Fruit fly (Drosophila melanogaster) whole organism, prepupa: ENCODE measurements around the gene mRpL37.

Experiments
- Blimp-1 ChIP-seq: fragments of 200-800 bp; sonication (Bioruptor generic); optimal IDR thresholded peaks from 3 replicates; lab custom pipeline; 2017; ENCODE audit warnings: missing biosample characterization, missing genetic modification characterization, mild to moderate bottlenecking, moderate library complexity, missing genetic modification reagents
- CG10669 ChIP-seq: fragments of 200-800 bp; sonication (Bioruptor generic); optimal IDR thresholded peaks from 3 replicates; lab custom pipeline; 2018; ENCODE audit warnings: missing biosample characterization, mild to moderate bottlenecking, missing genetic modification characterization, moderate library complexity
- CG11294 ChIP-seq: fragments of 200-800 bp; sonication (Bioruptor generic); IDR thresholded peaks from 2 replicates; pipeline ENCODE4 v1.3.6; 2022; ENCODE audit warnings: missing biosample characterization, missing genetic modification characterization
- CG11762 ChIP-seq: fragments of 200-800 bp; sonication (Bioruptor generic); optimal IDR thresholded peaks from 3 replicates; lab custom pipeline; 2016; ENCODE audit warnings: missing biosample characterization, missing genetic modification characterization; ENCODE audit not compliant: insufficient read depth
- CG11902 ChIP-seq: fragments of 200-800 bp; sonication (Bioruptor generic); optimal IDR thresholded peaks from 3 replicates; lab custom pipeline; 2016; ENCODE audit warnings: missing biosample characterization, missing genetic modification characterization
- CG15336 ChIP-seq: fragments of 200-800 bp; sonication (Bioruptor generic); IDR thresholded peaks from 2 replicates; pipeline ENCODE4 v1.3.6; 2022; ENCODE audit warnings: missing biosample characterization, missing genetic modification characterization
- CG1621 ChIP-seq: fragments of 200-800 bp; sonication (Bioruptor generic); optimal IDR thresholded peaks from 3 replicates; lab custom pipeline; 2018; ENCODE audit warnings: missing biosample characterization, mild to moderate bottlenecking, missing genetic modification characterization
- CG3032 ChIP-seq: fragments of 200-800 bp; optimal IDR thresholded peaks from 2 replicates; lab custom pipeline; 2019; ENCODE audit warnings: missing biosample characterization, mild to moderate bottlenecking, missing genetic modification characterization, moderate library complexity
- CG31627 ChIP-seq: fragments of 200-800 bp; sonication (Bioruptor generic); optimal IDR thresholded peaks from 3 replicates; lab custom pipeline; 2016; ENCODE audit warnings: missing biosample characterization, missing genetic modification characterization
- CG34406 ChIP-seq: fragments of 200-800 bp; sonication (Bioruptor generic); optimal IDR thresholded peaks from 3 replicates; lab custom pipeline; 2016; ENCODE audit warnings: missing biosample characterization, missing genetic modification characterization
- CG4318 ChIP-seq: fragments of 200-800 bp; sonication (Bioruptor generic); optimal IDR thresholded peaks from 3 replicates; lab custom pipeline; 2017; ENCODE audit warnings: missing biosample characterization, mild to moderate bottlenecking, missing genetic modification characterization
- CG6163 ChIP-seq: fragments of 200-800 bp; sonication (Bioruptor generic); IDR thresholded peaks from 3 replicates; pipeline ENCODE4 v1.3.6; 2022; ENCODE audit warnings: missing biosample characterization, missing genetic modification characterization
- CG6792 ChIP-seq: fragments of 200-800 bp; sonication (Bioruptor generic); optimal IDR thresholded peaks from 3 replicates; lab custom pipeline; 2016; ENCODE audit warnings: missing biosample characterization, missing genetic modification characterization
- CG6808 ChIP-seq: fragments of 200-800 bp; sonication (Bioruptor generic); optimal IDR thresholded peaks from 3 replicates; lab custom pipeline; 2017; ENCODE audit warnings: missing biosample characterization, missing genetic modification characterization, mild to moderate bottlenecking, moderate library complexity, missing genetic modification reagents
- CG6854 ChIP-seq: fragments of 200-800 bp; sonication (Bioruptor generic); optimal IDR thresholded peaks from 2 replicates; lab custom pipeline; 2017; ENCODE audit warnings: missing biosample characterization, mild to moderate bottlenecking, missing genetic modification characterization
- CG8119 ChIP-seq: fragments of 200-800 bp; sonication (Bioruptor generic); IDR thresholded peaks from 3 replicates; pipeline ENCODE4 v1.3.6; 2022; ENCODE audit warnings: missing biosample characterization, missing genetic modification characterization
- CG8319 ChIP-seq: fragments of 200-800 bp; sonication (Bioruptor generic); optimal IDR thresholded peaks from 3 replicates; lab custom pipeline; 2016; ENCODE audit warnings: missing biosample characterization, missing genetic modification characterization
- CG9139 ChIP-seq: fragments of 200-800 bp; sonication (Bioruptor generic); optimal IDR thresholded peaks from 3 replicates; lab custom pipeline; 2017; ENCODE audit warnings: missing biosample characterization, mild to moderate bottlenecking, missing genetic modification characterization
- Eip75B ChIP-seq: fragments of 200-800 bp; sonication (Bioruptor generic); optimal IDR thresholded peaks from 3 replicates; lab custom pipeline; 2016; ENCODE audit warnings: missing biosample characterization, missing genetic modification characterization
- Eip78C ChIP-seq: fragments of 200-800 bp; sonication (Bioruptor generic); peaks from one replicate; lab custom pipeline; 2016; ENCODE audit warnings: missing biosample characterization, missing genetic modification characterization
- Ets21C ChIP-seq: fragments of 200-800 bp; sonication (Bioruptor generic); optimal IDR thresholded peaks from 3 replicates; lab custom pipeline; 2016; ENCODE audit warnings: missing biosample characterization, missing genetic modification characterization
- Ets96B ChIP-seq: fragments of 200-800 bp; optimal IDR thresholded peaks from 2 replicates; lab custom pipeline; 2019; ENCODE audit warnings: missing biosample characterization, mild to moderate bottlenecking, missing genetic modification characterization, moderate library complexity
- Gug ChIP-seq: fragments of 200-800 bp; sonication (Bioruptor generic); IDR thresholded peaks from 2 replicates; pipeline ENCODE4 v1.3.6; 2022; ENCODE audit warnings: missing biosample characterization, missing genetic modification characterization
- Hr39 ChIP-seq: fragments of 200-800 bp; sonication (Bioruptor generic); optimal IDR thresholded peaks from 2 replicates; lab custom pipeline; 2016; ENCODE audit warnings: missing biosample characterization, missing genetic modification characterization
- Hr4 ChIP-seq: fragments of 200-800 bp; sonication (Bioruptor generic); optimal IDR thresholded peaks from 3 replicates; lab custom pipeline; 2016; ENCODE audit warnings: missing biosample characterization, missing genetic modification characterization
- Lpt ChIP-seq: fragments of 200-800 bp; sonication (Bioruptor generic); optimal IDR thresholded peaks from 3 replicates; lab custom pipeline; 2016; ENCODE audit warnings: missing biosample characterization, missing genetic modification characterization
- Met ChIP-seq: fragments of 200-800 bp; sonication (Bioruptor generic); optimal IDR thresholded peaks from 3 replicates; lab custom pipeline; 2016; ENCODE audit warnings: missing biosample characterization, missing genetic modification characterization
- Sox102F ChIP-seq: fragments of 200-800 bp; sonication (Bioruptor generic); optimal IDR thresholded peaks from 2 replicates; lab custom pipeline; 2016; ENCODE audit warnings: missing biosample characterization, mild to moderate bottlenecking, missing genetic modification characterization
- Sox14 ChIP-seq: fragments of 200-800 bp; sonication (Bioruptor generic); optimal IDR thresholded peaks from 3 replicates; lab custom pipeline; 2016; ENCODE audit warnings: missing biosample characterization, missing genetic modification characterization
- Sox15 ChIP-seq: fragments of 200-800 bp; sonication (Bioruptor generic); optimal IDR thresholded peaks from 3 replicates; lab custom pipeline; 2016; ENCODE audit warnings: missing biosample characterization, missing genetic modification characterization
- achi ChIP-seq: fragments of 200-800 bp; sonication (Bioruptor generic); optimal IDR thresholded peaks from 3 replicates; lab custom pipeline; 2016; ENCODE audit warnings: missing biosample characterization, missing genetic modification characterization
- cyc ChIP-seq: fragments of 200-800 bp; sonication (Bioruptor generic); optimal IDR thresholded peaks from 3 replicates; lab custom pipeline; 2016; ENCODE audit warnings: missing biosample characterization, missing genetic modification characterization
- dac ChIP-seq: fragments of 200-800 bp; sonication (Bioruptor generic); optimal IDR thresholded peaks from 2 replicates; lab custom pipeline; 2017; ENCODE audit warnings: missing biosample characterization, mild to moderate bottlenecking, missing genetic modification characterization
- esn ChIP-seq: fragments of 200-800 bp; sonication (Bioruptor generic); optimal IDR thresholded peaks from 2 replicates; lab custom pipeline; 2016; ENCODE audit warnings: missing biosample characterization, mild to moderate bottlenecking, missing genetic modification characterization, moderate library complexity
- fkh ChIP-seq: fragments of 200-800 bp; sonication (Bioruptor generic); optimal IDR thresholded peaks from 3 replicates; lab custom pipeline; 2017; ENCODE audit warnings: missing biosample characterization, mild to moderate bottlenecking, missing genetic modification characterization, moderate library complexity
- lz ChIP-seq: fragments of 200-800 bp; sonication (Bioruptor generic); optimal IDR thresholded peaks from 3 replicates; lab custom pipeline; 2016; ENCODE audit warnings: missing biosample characterization, missing genetic modification characterization
- net ChIP-seq: fragments of 200-800 bp; sonication (Bioruptor generic); optimal IDR thresholded peaks from 3 replicates; lab custom pipeline; 2016; ENCODE audit warnings: missing biosample characterization, missing genetic modification characterization
- pdm3 ChIP-seq: fragments of 200-800 bp; sonication (Bioruptor generic); optimal IDR thresholded peaks from 3 replicates; lab custom pipeline; 2016; ENCODE audit warnings: missing biosample characterization, missing genetic modification characterization
- ss ChIP-seq, 2 experiments: fragments of 200-800 bp; sonication (Bioruptor generic); optimal IDR thresholded peaks; 2 replicates in 1 of 2; 3 replicates in 1 of 2; lab custom pipeline; 2017 to 2018; ENCODE audit warnings: mild to moderate bottlenecking in 2 of 2, missing biosample characterization in 2 of 2, missing genetic modification characterization in 2 of 2, moderate library complexity in 1 of 2

The mRpL37 gene

dm6 chr3R:10780161-10780560 lies 3.7 kb downstream of the mRpL37 start:
- TF ChIP-seq CG3032 (no peak), CG8319 (no peak), CG11902 (no peak)

DNA sequence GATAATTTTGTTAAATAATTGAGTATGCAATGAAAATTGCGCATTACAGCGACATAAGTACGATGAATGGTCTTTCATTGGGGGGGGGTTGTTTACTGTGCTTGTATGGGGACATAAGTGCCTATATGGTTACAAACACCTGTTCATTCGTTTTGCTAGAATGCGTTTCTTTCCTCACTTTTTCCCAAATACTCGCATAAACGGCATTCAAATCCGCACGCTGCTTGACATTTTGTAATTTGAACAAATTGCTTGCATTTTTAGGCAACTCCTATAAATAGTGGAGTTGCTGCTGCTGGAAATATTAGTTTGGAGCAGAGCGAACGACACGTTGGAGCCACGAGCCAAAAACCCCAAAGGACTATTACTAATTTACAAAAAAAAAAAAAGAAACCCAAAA lies 4.6 kb downstream of the mRpL37 start, which contains the start of gene Desi:
Gene Desi, plus strand, starts transcription at position 301 of the 400 bp plus-strand sequence.
- TF ChIP-seq Hr39 (GFP tag; lab: Kevin White, UChicago), result no peak
- no peak for TF ChIP-seq Ets21C (GFP tag; lab: Kevin White, UChicago)
- TF ChIP-seq Sox14 (GFP tag; lab: Kevin White, UChicago), result no peak
- no peak for TF ChIP-seq Ets96B (tag; lab: Kevin White, UChicago)
- TF ChIP-seq Met (GFP tag; lab: Kevin White, UChicago), result no peak
- no peak for TF ChIP-seq Lpt (GFP tag; lab: Kevin White, UChicago)
- no peak for TF ChIP-seq CG11902
- no peak for TF ChIP-seq CG3032
- no peak for TF ChIP-seq dac (GFP tag; lab: Kevin White, UChicago)
- TF ChIP-seq CG6808 (GFP tag; lab: Kevin White, UChicago), result no peak
- TF ChIP-seq CG10669, result no peak
- no peak for TF ChIP-seq CG9139 (GFP tag; lab: Kevin White, UChicago)
- no peak for TF ChIP-seq CG4318 (GFP tag; lab: Kevin White, UChicago)
- TF ChIP-seq CG1621, result no peak
- no peak for TF ChIP-seq ss (GFP tag; optimal IDR thresholded peaks at IDR 0.05; lab: Kevin White, UChicago)
- TF ChIP-seq Gug (GFP tag; lab: Robert Waterston, UW), result no peak

DNA sequence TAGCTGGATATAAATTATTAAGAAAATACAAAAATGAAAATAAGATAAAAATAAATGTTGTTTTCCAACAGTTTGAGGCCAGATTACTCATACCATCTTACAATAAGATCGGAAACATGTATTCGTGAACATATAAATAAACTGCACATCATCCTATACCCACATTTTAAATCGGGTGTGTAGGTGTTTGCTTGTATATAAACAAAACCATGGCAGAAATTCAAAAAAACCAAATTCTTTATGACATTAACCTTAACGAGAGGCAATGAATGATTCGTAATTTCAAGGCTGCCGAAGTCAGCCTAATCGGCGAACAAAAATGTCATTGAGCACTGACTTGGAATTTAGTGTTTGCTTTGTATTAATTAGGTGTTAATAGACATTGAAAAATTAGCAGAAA lies 5.7 kb downstream of the mRpL37 start:
- TF ChIP-seq CG11902 (no peak), CG6854 (GFP tag; lab: Kevin White, UChicago) (no peak), esn (GFP tag; lab: Kevin White, UChicago) (no peak), Sox14 (GFP tag; lab: Kevin White, UChicago) (no peak), CG15336 (GFP tag; lab: Robert Waterston, UW) (no peak), CG4318 (GFP tag; lab: Kevin White, UChicago) (no peak), net (GFP tag; lab: Kevin White, UChicago) (no peak), CG11762 (GFP tag; lab: Kevin White, UChicago) (no peak), Gug (GFP tag; lab: Robert Waterston, UW) (no peak)

- TF ChIP-seq Eip78C (GFP tag; lab: Kevin White, UChicago) (peak; percentile 49), Lpt (GFP tag; lab: Kevin White, UChicago) (no peak), Blimp-1 (GFP tag; lab: Kevin White, UChicago) (no peak), CG8319 (no peak), dac (GFP tag; lab: Kevin White, UChicago) (no peak)
Observed at dm6 chr3R:10777274-10777673, 6.6 kb downstream of the mRpL37 start, which contains the start of the genes CG45076, CG45078 and fau. Gene CG45076, minus strand, starts transcription at chr3R:10777374. Gene CG45078, minus strand, starts transcription at chr3R:10777374. Gene fau, minus strand, starts transcription at chr3R:10777374.

dm6 chr3R:10776047-10776659 lies 7.7 kb downstream of the mRpL37 start:
- TF ChIP-seq achi (GFP tag; lab: Kevin White, UChicago) (no peak), Sox102F (no peak), CG34406 (no peak), CG10669 (no peak), Sox15 (GFP tag; lab: Kevin White, UChicago) (no peak), CG6792 (GFP tag; lab: Kevin White, UChicago) (no peak), Hr39 (GFP tag; lab: Kevin White, UChicago) (no peak)
- TF ChIP-seq, all 60 proteins: peak for 0

DNA sequence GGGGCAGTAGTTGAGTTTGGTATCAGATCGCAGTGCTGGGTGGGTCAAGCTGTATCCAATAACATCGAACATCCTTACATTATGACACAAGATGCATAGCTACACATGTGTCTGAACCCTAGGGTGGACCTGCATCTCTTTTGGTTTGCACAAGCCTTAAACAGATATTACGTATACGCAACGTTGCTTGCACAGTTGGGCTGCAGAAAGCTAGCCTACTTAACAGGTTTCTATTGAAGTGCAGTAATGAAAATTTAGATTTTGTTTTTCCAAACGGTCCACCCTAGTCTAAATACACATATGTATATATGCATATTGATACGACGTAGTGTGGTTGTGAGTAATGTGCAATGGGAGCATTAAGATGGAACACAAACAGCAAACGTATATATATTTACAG lies 8.6 kb downstream of the mRpL37 start:
- TF ChIP-seq Lpt (GFP tag; lab: Kevin White, UChicago) (peak; percentile 9), CG11294 (GFP tag; lab: Robert Waterston, UW) (peak; percentile 42; the same call in 1 of the 2 replicates), Hr4 (GFP tag; lab: Kevin White, UChicago) (peak; percentile 36), Hr39 (GFP tag; lab: Kevin White, UChicago) (peak; percentile 21), CG15336 (GFP tag; lab: Robert Waterston, UW) (peak; percentile 67), CG11902 (no peak), fkh (GFP tag; lab: Kevin White, UChicago) (no peak), CG11762 (GFP tag; lab: Kevin White, UChicago) (peak; percentile 23), CG6792 (GFP tag; lab: Kevin White, UChicago) (peak; percentile 2), pdm3 (GFP tag; lab: Kevin White, UChicago) (peak; percentile 40), CG6163 (GFP tag; lab: Robert Waterston, UW) (no peak), CG6854 (GFP tag; lab: Kevin White, UChicago) (no peak), CG8119 (GFP tag; lab: Robert Waterston, UW) (peak; percentile 56; the same call in 2 of the 3 replicates), cyc (GFP tag; lab: Kevin White, UChicago) (peak; percentile 26), CG31627 (GFP tag; lab: Kevin White, UChicago) (peak; percentile 41), Sox14 (GFP tag; lab: Kevin White, UChicago) (peak; percentile 34), Eip75B (peak; percentile 52), lz (GFP tag; lab: Kevin White, UChicago) (peak; percentile 12)
